Worm (Caenorhabditis elegans) whole organism, L1 larva: ENCODE results near the gene T05C12.9.

Experiments used
- F16B12.6 ChIP-seq: fragments of 150-350 bp; optimal IDR thresholded peaks from 2 replicates; lab custom pipeline; 2014; ENCODE audit warnings: missing biosample characterization, missing genetic modification characterization
- Y116A8C.19 ChIP-seq: sonication (generic microtip); optimal IDR thresholded peaks from 2 replicates; lab custom pipeline; 2016; ENCODE audit warnings: missing compliant biosample characterization, missing genetic modification characterization, borderline replicate concordance
- alr-1 ChIP-seq: fragments of 200-800 bp; sonication (Bioruptor generic); optimal IDR thresholded peaks from 2 replicates; lab custom pipeline; 2018; ENCODE audit warnings: borderline replicate concordance, mild to moderate bottlenecking, missing genetic modification characterization, missing compliant biosample characterization
- aly-2 ChIP-seq: fragments of 150-350 bp; optimal IDR thresholded peaks from 2 replicates; lab custom pipeline; 2014; ENCODE audit warnings: missing biosample characterization, missing genetic modification characterization
- ama-1 ChIP-seq: fragments of 150-350 bp; optimal IDR thresholded peaks from 2 replicates; lab custom pipeline; 2014
- ceh-63 ChIP-seq: fragments of 200-800 bp; sonication (Bioruptor generic); optimal IDR thresholded peaks from 2 replicates; lab custom pipeline; 2018; ENCODE audit warnings: mild to moderate bottlenecking, missing genetic modification characterization, missing compliant biosample characterization
- ceh-90 ChIP-seq: sonication (generic microtip); optimal IDR thresholded peaks from 2 replicates; lab custom pipeline; 2016; ENCODE audit warnings: missing genetic modification characterization, missing compliant biosample characterization
- ces-1 ChIP-seq: fragments of 150-350 bp; optimal IDR thresholded peaks from 2 replicates; lab custom pipeline; 2014; ENCODE audit warnings: missing biosample characterization, missing genetic modification reagents, missing genetic modification characterization
- dsc-1 ChIP-seq: sonication (generic microtip); optimal IDR thresholded peaks from 2 replicates; lab custom pipeline; 2016; ENCODE audit warnings: mild to moderate bottlenecking, missing genetic modification characterization, missing compliant biosample characterization
- efl-1 ChIP-seq, 4 experiments: fragments of 150-350 bp; optimal IDR thresholded peaks in 3 of 4; peaks in 1 of 4; 1 replicate in 1 of 4; 2 replicates in 3 of 4; lab custom pipeline; 2014; ENCODE audit warnings: missing biosample characterization in 2 of 4, missing genetic modification characterization in 2 of 4, missing genetic modification reagents in 2 of 4
- egl-13 ChIP-seq: sonication (generic microtip); optimal IDR thresholded peaks from 2 replicates; lab custom pipeline; 2016; ENCODE audit warnings: missing genotype, missing genetic modification reagents, missing genetic modification characterization, missing compliant biosample characterization
- egl-27 ChIP-seq, 2 experiments: fragments of 150-350 bp in 1 of 2; sonication (generic microtip); optimal IDR thresholded peaks; 3 replicates each; lab custom pipeline; 2017 to 2018; ENCODE audit warnings: missing biosample characterization in 2 of 2, missing genetic modification characterization in 2 of 2, missing genetic modification reagents in 2 of 2
- elt-2 ChIP-seq: sonication (generic microtip); optimal IDR thresholded peaks from 2 replicates; lab custom pipeline; 2016; ENCODE audit warnings: missing genetic modification characterization, mild to moderate bottlenecking, inconsistent platforms, missing compliant biosample characterization, missing genetic modification reagents
- fkh-10 ChIP-seq: sonication (generic microtip); optimal IDR thresholded peaks from 2 replicates; lab custom pipeline; 2017; ENCODE audit warnings: missing biosample characterization, missing genetic modification reagents, missing genetic modification characterization
- hlh-17 ChIP-seq: fragments of 200-800 bp; sonication (Bioruptor generic); optimal IDR thresholded peaks from 2 replicates; lab custom pipeline; 2018; ENCODE audit warnings: missing genetic modification characterization, mild to moderate bottlenecking, missing compliant biosample characterization, moderate library complexity, borderline replicate concordance
- lin-13 ChIP-seq: fragments of 150-350 bp; optimal IDR thresholded peaks from 2 replicates; lab custom pipeline; 2014; ENCODE audit warnings: missing biosample characterization, missing genetic modification reagents, missing genetic modification characterization
- lin-14 ChIP-seq: fragments of 200-800 bp; sonication (Bioruptor generic); optimal IDR thresholded peaks from 2 replicates; lab custom pipeline; 2018; ENCODE audit warnings: mild to moderate bottlenecking, missing genetic modification characterization, moderate library complexity, missing compliant biosample characterization
- lin-35 ChIP-seq, 2 experiments: fragments of 150-350 bp; optimal IDR thresholded peaks; 2 replicates each; lab custom pipeline; 2014; ENCODE audit warnings: missing biosample characterization in 2 of 2, missing genetic modification characterization in 2 of 2, missing genetic modification reagents in 2 of 2
- lsy-2 ChIP-seq, 2 experiments: fragments of 150-350 bp; optimal IDR thresholded peaks; 2 replicates each; lab custom pipeline; 2014; ENCODE audit warnings: missing biosample characterization in 2 of 2, missing genetic modification characterization in 2 of 2
- mab-9 ChIP-seq: fragments of 200-800 bp; sonication (Bioruptor generic); IDR thresholded peaks from 2 replicates; pipeline ENCODE4 v1.3.6; 2022; ENCODE audit warnings: missing genetic modification reagents, missing genetic modification characterization, missing compliant biosample characterization
- mdl-1 ChIP-seq, 2 experiments: fragments of 150-350 bp; optimal IDR thresholded peaks; 2 replicates each; lab custom pipeline; 2014 to 2017; ENCODE audit warnings: missing biosample characterization in 2 of 2, missing genetic modification characterization in 2 of 2, inconsistent platforms in 1 of 2
- mep-1 ChIP-seq: fragments of 150-350 bp; optimal IDR thresholded peaks from 2 replicates; lab custom pipeline; 2014; ENCODE audit warnings: missing biosample characterization, missing genetic modification characterization
- nhr-19 ChIP-seq: fragments of 200-800 bp; sonication (Bioruptor generic); conservative IDR thresholded peaks from 2 replicates; pipeline ENCODE4 v1.3.6; 2022; ENCODE audit warnings: missing genetic modification characterization, missing compliant biosample characterization
- nhr-20 ChIP-seq: sonication (generic microtip); optimal IDR thresholded peaks from 2 replicates; lab custom pipeline; 2016; ENCODE audit warnings: mild to moderate bottlenecking, missing genetic modification characterization, missing compliant biosample characterization
- nhr-237 ChIP-seq: fragments of 150-350 bp; optimal IDR thresholded peaks from 2 replicates; lab custom pipeline; 2014; ENCODE audit warnings: missing biosample characterization, missing genetic modification characterization
- nhr-28 ChIP-seq: fragments of 150-350 bp; optimal IDR thresholded peaks from 2 replicates; lab custom pipeline; 2014; ENCODE audit warnings: missing biosample characterization, missing genetic modification characterization
- nhr-47 ChIP-seq: sonication (generic microtip); optimal IDR thresholded peaks from 2 replicates; lab custom pipeline; 2016; ENCODE audit warnings: mild to moderate bottlenecking, missing genetic modification characterization, moderate library complexity, missing compliant biosample characterization
- nhr-76 ChIP-seq: sonication (generic microtip); optimal IDR thresholded peaks from 2 replicates; lab custom pipeline; 2017; ENCODE audit warnings: missing biosample characterization, missing genetic modification characterization
- nhr-77 ChIP-seq: fragments of 150-350 bp; optimal IDR thresholded peaks from 2 replicates; lab custom pipeline; 2014; ENCODE audit warnings: missing biosample characterization, missing genetic modification characterization
- nhr-90 ChIP-seq: sonication (generic microtip); optimal IDR thresholded peaks from 2 replicates; lab custom pipeline; 2016; ENCODE audit warnings: mild to moderate bottlenecking, missing genetic modification characterization, missing compliant biosample characterization; ENCODE audit not compliant: poor library complexity
- pax-3 ChIP-seq: fragments of 200-800 bp; sonication (Bioruptor generic); optimal IDR thresholded peaks from 2 replicates; lab custom pipeline; 2018; ENCODE audit warnings: mild to moderate bottlenecking, missing genetic modification characterization, moderate library complexity, missing compliant biosample characterization
- rnt-1 ChIP-seq: sonication (generic microtip); optimal IDR thresholded peaks from 2 replicates; lab custom pipeline; 2016; ENCODE audit warnings: mild to moderate bottlenecking, missing genetic modification characterization, moderate library complexity, missing compliant biosample characterization
- skn-1 ChIP-seq: fragments of 150-350 bp; optimal IDR thresholded peaks from 2 replicates; lab custom pipeline; 2014; ENCODE audit warnings: missing biosample characterization, missing genetic modification characterization
- snpc-4 ChIP-seq: fragments of 150-350 bp; optimal IDR thresholded peaks from 2 replicates; lab custom pipeline; 2014; ENCODE audit warnings: missing biosample characterization, missing genetic modification characterization
- snu-23 ChIP-seq: sonication (generic microtip); optimal IDR thresholded peaks from 2 replicates; lab custom pipeline; 2016; ENCODE audit warnings: missing genetic modification characterization, missing compliant biosample characterization
- sup-37 ChIP-seq: fragments of 200-800 bp; sonication (Bioruptor generic); optimal IDR thresholded peaks from 2 replicates; lab custom pipeline; 2018; ENCODE audit warnings: mild to moderate bottlenecking, missing genetic modification characterization, missing compliant biosample characterization
- unc-130 ChIP-seq: fragments of 150-350 bp; optimal IDR thresholded peaks from 2 replicates; lab custom pipeline; 2017; ENCODE audit warnings: missing biosample characterization, missing genetic modification characterization, inconsistent platforms
- unc-62 ChIP-seq: fragments of 150-350 bp; optimal IDR thresholded peaks from 2 replicates; lab custom pipeline; 2014; ENCODE audit warnings: missing biosample characterization, missing genetic modification reagents, missing genetic modification characterization
- zag-1 ChIP-seq: fragments of 150-350 bp; optimal IDR thresholded peaks from 2 replicates; lab custom pipeline; 2014; ENCODE audit warnings: missing biosample characterization, missing genetic modification characterization
- ztf-11 ChIP-seq, 2 experiments: sonication (generic microtip); optimal IDR thresholded peaks; 2 replicates each; lab custom pipeline; 2016 to 2017; ENCODE audit warnings: missing genetic modification characterization in 2 of 2, missing biosample characterization in 1 of 2, missing compliant biosample characterization in 1 of 2

The T05C12.9 gene

ce11 chrII:8178614-8179013, 14.4 kb downstream of the T05C12.9 start:
- no peak for TF ChIP-seq lin-13 (GFP tag; lab: Kevin White, UChicago)
- no peak for TF ChIP-seq ztf-11 (tag; optimal IDR thresholded peaks at IDR 0.05; lab: Kevin White, UChicago)
- TF ChIP-seq ceh-90 (tag; lab: Kevin White, UChicago) = no peak
- no peak for TF ChIP-seq alr-1 (tag; lab: Kevin White, UChicago)
- no peak for TF ChIP-seq nhr-47 (tag; lab: Kevin White, UChicago)
- TF ChIP-seq lsy-2 (tag; optimal IDR thresholded peaks at IDR 0.05; lab: Kevin White, UChicago) = no peak
- no peak for TF ChIP-seq elt-2
- TF ChIP-seq mep-1 (tag; lab: Kevin White, UChicago) = no peak
- TF ChIP-seq lin-35 (GFP tag; optimal IDR thresholded peaks at IDR 0.05; lab: Kevin White, UChicago) = no peak
- TF ChIP-seq F16B12.6 (tag; lab: Kevin White, UChicago) = no peak
- no peak for TF ChIP-seq nhr-20
- TF ChIP-seq egl-13 (tag; lab: Kevin White, UChicago) = no peak
- TF ChIP-seq nhr-77 = no peak
- no peak for TF ChIP-seq ceh-63 (GFP tag; lab: Kevin White, UChicago)
- no peak for TF ChIP-seq skn-1
- no peak for TF ChIP-seq ces-1
- TF ChIP-seq hlh-17 = no peak
- TF ChIP-seq, all 84 proteins: peak for 0

DNA sequence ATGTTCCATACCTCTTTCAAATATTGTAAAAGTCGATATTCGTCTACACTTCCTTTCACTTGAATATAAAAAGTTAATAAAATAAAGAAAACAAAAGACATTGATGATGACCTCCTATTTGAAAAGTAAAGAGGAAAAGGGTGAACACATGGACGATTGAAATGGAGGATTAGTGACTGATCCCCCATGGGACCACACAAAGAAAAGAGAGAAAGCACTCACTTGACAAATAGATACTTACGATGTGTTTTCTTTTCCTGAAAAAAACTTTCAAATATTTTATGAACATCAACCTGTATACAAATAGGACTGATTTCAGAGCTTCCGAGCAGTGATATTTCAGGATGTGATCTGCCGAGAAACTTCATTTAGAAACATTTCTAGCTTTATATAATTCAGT, 15.9 kb downstream of the T05C12.9 start, which contains the start of gene acr-14:
acr-14 (minus strand) TSS at position 101 of the 400 bp plus-strand sequence.
- no peak for TF ChIP-seq ama-1 (lab: Kevin White, UChicago)
- TF ChIP-seq elt-2 = no peak
- no peak for TF ChIP-seq ceh-90 (tag; lab: Kevin White, UChicago)
- no peak for TF ChIP-seq unc-130 (tag; lab: Kevin White, UChicago)
- TF ChIP-seq nhr-28 (tag; lab: Kevin White, UChicago) = no peak
- no peak for TF ChIP-seq rnt-1 (tag; lab: Kevin White, UChicago)
- TF ChIP-seq ztf-11 (tag; optimal IDR thresholded peaks at IDR 0.05; lab: Kevin White, UChicago) = no peak
- no peak for TF ChIP-seq nhr-76 (tag; lab: Kevin White, UChicago)

DNA sequence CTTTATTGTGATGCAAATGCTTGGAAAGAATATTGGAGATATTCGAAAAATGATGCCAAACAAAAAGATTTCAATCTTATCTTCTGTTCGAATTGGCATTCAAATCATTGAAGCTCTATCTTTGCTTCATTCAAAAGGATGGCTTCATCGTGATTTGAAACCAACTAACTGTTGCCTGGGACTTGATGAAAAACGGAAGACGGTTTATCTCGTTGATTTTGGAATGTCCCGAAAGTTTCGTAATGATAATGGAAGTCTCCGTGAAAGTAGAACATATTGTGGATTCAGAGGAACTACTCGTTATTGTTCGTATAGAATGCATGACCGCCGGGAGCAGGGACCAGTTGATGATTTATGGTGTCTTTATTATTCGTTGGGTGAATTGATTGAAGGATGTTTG, 18.9 kb downstream of the T05C12.9 start:
- TF ChIP-seq unc-62 (GFP tag; lab: Kevin White, UChicago) (no peak), nhr-90 (tag; lab: Kevin White, UChicago) (no peak), fkh-10 (no peak), pax-3 (tag; lab: Kevin White, UChicago) (no peak), efl-1 (optimal IDR thresholded peaks at IDR 0.05; lab: Kevin White, UChicago) (no peak), efl-1 (GFP tag; optimal IDR thresholded peaks at IDR 0.05 in 1 of 2; lab: Kevin White, UChicago) (no peak), egl-27 (tag; optimal IDR thresholded peaks at IDR 0.05; lab: Kevin White, UChicago) (no peak), nhr-28 (tag; lab: Kevin White, UChicago) (no peak), Y116A8C.19 (tag; lab: Kevin White, UChicago) (no peak), snpc-4 (tag; lab: Kevin White, UChicago) (no peak)

ce11 chrII:8173449-8173848, 19.6 kb downstream of the T05C12.9 start, which contains the start of the genes decr-1.3 and T05C12.1:
Gene decr-1.3 (minus strand): TSS chrII:8173549.
Gene T05C12.1 (plus strand): TSS chrII:8173680.
- TF ChIP-seq sup-37 (no peak), zag-1 (tag; lab: Kevin White, UChicago) (no peak), lin-14 (no peak), nhr-28 (tag; lab: Kevin White, UChicago) (no peak), mdl-1 (tag; optimal IDR thresholded peaks at IDR 0.05; lab: Kevin White, UChicago) (no peak), snu-23 (no peak), dsc-1 (tag; lab: Kevin White, UChicago) (no peak), aly-2 (tag; lab: Kevin White, UChicago) (no peak), fkh-10 (no peak), mab-9 (GFP tag; lab: Robert Waterston, UW) (no peak), nhr-237 (tag; lab: Kevin White, UChicago) (no peak), egl-13 (tag; lab: Kevin White, UChicago) (no peak), nhr-77 (no peak), Y116A8C.19 (tag; lab: Kevin White, UChicago) (no peak), lin-13 (GFP tag; lab: Kevin White, UChicago) (no peak), snpc-4 (tag; lab: Kevin White, UChicago) (no peak), nhr-76 (tag; lab: Kevin White, UChicago) (no peak), nhr-19 (GFP tag; lab: Robert Waterston, UW) (no peak), ceh-90 (tag; lab: Kevin White, UChicago) (no peak)
